Worm (Caenorhabditis elegans): ENCODE measurements around the gene B0507.7.

DNA sequence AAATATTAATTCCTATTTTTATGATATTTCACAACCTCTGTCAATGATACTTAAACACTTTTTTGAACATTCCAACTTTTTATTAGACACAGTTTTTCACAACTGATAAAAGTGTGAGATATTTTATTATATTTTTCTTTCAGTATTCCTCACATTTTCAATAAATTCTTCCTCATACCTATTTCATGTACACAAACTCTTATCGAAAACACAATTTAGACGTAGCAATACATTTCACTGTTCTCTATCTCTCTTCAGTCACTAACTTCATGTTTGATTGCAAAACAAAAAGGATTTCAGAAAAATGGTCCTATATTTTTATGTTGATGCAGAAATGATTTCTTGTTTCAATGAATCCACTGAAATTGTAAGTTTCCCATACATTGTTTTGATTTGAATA lies 12.7 kb downstream of the B0507.7 start, which contains the start of gene B0507.6:
- TF ChIP-seq cog-1 (tag; optimal IDR thresholded peaks at IDR 0.05) (no peak), ztf-29 (GFP tag; IDR thresholded peaks at IDR 0.05) (no peak), tab-1 (GFP tag; IDR thresholded peaks at IDR 0.05) (no peak)
